Worm (Caenorhabditis elegans) whole organism, young adult: Measurements from ENCODE around the gene myo-6.

Experiments used
- B0261.1 ChIP-seq: sonication (generic microtip); optimal IDR thresholded peaks from 2 replicates; lab custom pipeline; 2016; ENCODE audit warnings: mild to moderate bottlenecking, missing genetic modification characterization, moderate library complexity, missing compliant biosample characterization
- T07F8.4 ChIP-seq: sonication (generic microtip); optimal IDR thresholded peaks from 2 replicates; lab custom pipeline; 2016; ENCODE audit warnings: mild to moderate bottlenecking, missing genetic modification characterization, moderate library complexity, missing compliant biosample characterization
- hlh-12 ChIP-seq: sonication (generic microtip); optimal IDR thresholded peaks from 2 replicates; lab custom pipeline; 2016; ENCODE audit warnings: missing genetic modification characterization, missing compliant biosample characterization
- madf-10 ChIP-seq: sonication (generic microtip); optimal IDR thresholded peaks from 2 replicates; lab custom pipeline; 2016; ENCODE audit warnings: mild to moderate bottlenecking, missing genetic modification characterization, missing compliant biosample characterization
- nfya-1 ChIP-seq: sonication (generic microtip); optimal IDR thresholded peaks from 2 replicates; lab custom pipeline; 2017; ENCODE audit warnings: antibody characterized with exemption, missing compliant biosample characterization, missing genetic modification characterization, borderline replicate concordance; ENCODE audit not compliant: insufficient read depth
- nhr-120 ChIP-seq: fragments of 200-800 bp; sonication (Bioruptor generic); IDR thresholded peaks from 2 replicates; pipeline ENCODE4 v1.3.6; 2022; ENCODE audit warnings: missing genetic modification characterization, missing compliant biosample characterization
- pha-4 ChIP-seq: fragments of 150-350 bp; sonication (generic microtip); optimal IDR thresholded peaks from 2 replicates; lab custom pipeline; 2014; ENCODE audit warnings: missing biosample characterization, missing genetic modification reagents, missing genetic modification characterization
- sea-2 ChIP-seq: fragments of 200-800 bp; sonication (Bioruptor generic); IDR thresholded peaks from 2 replicates; pipeline ENCODE4 v1.3.6; 2022; ENCODE audit warnings: missing genetic modification characterization, missing compliant biosample characterization
- somi-1 ChIP-seq: fragments of 200-800 bp; sonication (Bioruptor generic); optimal IDR thresholded peaks from 2 replicates; lab custom pipeline; 2018; ENCODE audit warnings: mild to moderate bottlenecking, missing genetic modification characterization, missing compliant biosample characterization
- tlf-1 ChIP-seq: fragments of 200-800 bp; sonication (Bioruptor generic); optimal IDR thresholded peaks from 2 replicates; lab custom pipeline; 2018; ENCODE audit warnings: mild to moderate bottlenecking, missing genetic modification characterization, missing compliant biosample characterization
- ztf-22 ChIP-seq: fragments of 200-800 bp; sonication (Bioruptor generic); optimal IDR thresholded peaks from 2 replicates; lab custom pipeline; 2018; ENCODE audit warnings: mild to moderate bottlenecking, missing genetic modification characterization, moderate library complexity, missing compliant biosample characterization

ce11 chrIII:13380881-13381280 is 28.7 kb upstream of the myo-6 start:
- TF ChIP-seq hlh-12 (tag; lab: Kevin White, UChicago) (no peak), pha-4 (tag; lab: Kevin White, UChicago) (no peak), ztf-22 (no peak), nfya-1 (tag; lab: Kevin White, UChicago) (no peak), nhr-120 (no peak), madf-10 (tag; lab: Kevin White, UChicago) (no peak), B0261.1 (tag; lab: Kevin White, UChicago) (no peak), sea-2 (GFP tag; lab: Robert Waterston, UW) (no peak), T07F8.4 (tag; lab: Kevin White, UChicago) (no peak), tlf-1 (GFP tag; lab: Kevin White, UChicago) (no peak), somi-1 (GFP tag; lab: Kevin White, UChicago) (no peak)
